Fruit fly (Drosophila melanogaster): ENCODE results near the gene Pdp.

Pdp gene

dm6 chrX:7700239-7700793 is 34.1 kb downstream of the Pdp start (continued):
- peak; percentile 96 for TF ChIP-seq CG9817 (tag; optimal IDR thresholded peaks at IDR 0.05)
- no peak for TF ChIP-seq Opbp (GFP tag; IDR thresholded peaks at IDR 0.05; ENCODE audit: partially characterized antibody)
- no peak for TF ChIP-seq prd (optimal IDR thresholded peaks at IDR 0.05)
- peak; percentile 96 for TF ChIP-seq prd (GFP tag; IDR thresholded peaks at IDR 0.05)
- TF ChIP-seq Lpt (GFP tag; optimal IDR thresholded peaks at IDR 0.05) = no peak
- TF ChIP-seq CG10543 (GFP tag; optimal IDR thresholded peaks at IDR 0.05) = peak; percentile 93
- peak; percentile 84 for TF ChIP-seq CG32767 (GFP tag; IDR thresholded peaks at IDR 0.05)
- TF ChIP-seq CG15514 (GFP tag; optimal IDR thresholded peaks at IDR 0.05) = peak; percentile 83
- peak; percentile 88 for TF ChIP-seq gt (GFP tag; IDR thresholded peaks at IDR 0.05)
- TF ChIP-seq CG8089 (GFP tag; optimal IDR thresholded peaks at IDR 0.05) = peak; percentile 86
- peak; percentile 95 for TF ChIP-seq CG10654 (GFP tag; optimal IDR thresholded peaks at IDR 0.05)
- peak; percentile 89 for TF ChIP-seq phol (tag; optimal IDR thresholded peaks at IDR 0.05)
- TF ChIP-seq CG10959 (GFP tag; IDR thresholded peaks at IDR 0.05) = peak; percentile 85
- peak; percentile 83 for TF ChIP-seq Atf3 (GFP tag; optimal IDR thresholded peaks at IDR 0.05)
- TF ChIP-seq CG3847 (GFP tag; IDR thresholded peaks at IDR 0.05) = peak; percentile 93
- TF ChIP-seq CG13624 (GFP tag; optimal IDR thresholded peaks at IDR 0.05) = peak; percentile 94
- TF ChIP-seq jing (GFP tag; optimal IDR thresholded peaks at IDR 0.05) = peak; percentile 89
- peak; percentile 84 for TF ChIP-seq CG31224 (GFP tag; IDR thresholded peaks at IDR 0.05)
- peak; percentile 93 for TF ChIP-seq tin (GFP tag; optimal IDR thresholded peaks at IDR 0.05)
- TF ChIP-seq ind (GFP tag; optimal IDR thresholded peaks at IDR 0.05) = peak; percentile 98
- TF ChIP-seq CG8359 (GFP tag; optimal IDR thresholded peaks at IDR 0.05; ENCODE audit: borderline replicate concordance) = peak; percentile 39
- TF ChIP-seq Dll (GFP tag; IDR thresholded peaks at IDR 0.05; ENCODE audit: partially characterized antibody) = no peak
- TF ChIP-seq mam (GFP tag; optimal IDR thresholded peaks at IDR 0.05) = peak; percentile 89
- TF ChIP-seq lola (GFP tag; optimal IDR thresholded peaks at IDR 0.05) = peak in 1 of 3 experiments; percentile 46
- peak; percentile 92 for TF ChIP-seq CG13424 (tag; optimal IDR thresholded peaks at IDR 0.05)
- peak; percentile 96 for TF ChIP-seq Ptx1 (GFP tag; IDR thresholded peaks at IDR 0.05)
- peak; percentile 84 for TF ChIP-seq Nf-YA (GFP tag; IDR thresholded peaks at IDR 0.05)
- peak; percentile 76 for TF ChIP-seq gsb-n (tag; optimal IDR thresholded peaks at IDR 0.05)
- peak; percentile 78 for TF ChIP-seq crc (GFP tag; optimal IDR thresholded peaks at IDR 0.05)
- TF ChIP-seq sima (GFP tag; optimal IDR thresholded peaks at IDR 0.05) = peak; percentile 24
- peak; percentile 90 for TF ChIP-seq eyg (GFP tag; optimal IDR thresholded peaks at IDR 0.05)
- TF ChIP-seq HLHmδ (GFP tag; optimal IDR thresholded peaks at IDR 0.05) = no peak
- peak; percentile 99 for TF ChIP-seq Med (GFP tag)
- peak; percentile 92 for TF ChIP-seq CoRest (tag; optimal IDR thresholded peaks at IDR 0.05)
- peak; percentile 95 for TF ChIP-seq dmrt99B (tag; optimal IDR thresholded peaks at IDR 0.05)
- no peak for TF ChIP-seq h (optimal IDR thresholded peaks at IDR 0.05)
- peak; percentile 85 for TF ChIP-seq Blimp-1 (GFP tag; optimal IDR thresholded peaks at IDR 0.05)
- peak; percentile 71 for TF ChIP-seq Side (GFP tag; optimal IDR thresholded peaks at IDR 0.05)
- TF ChIP-seq sens (GFP tag) = peak; percentile 94
- TF ChIP-seq ap (GFP tag; IDR thresholded peaks at IDR 0.05) = peak; percentile 85
- TF ChIP-seq bbx (GFP tag; IDR thresholded peaks at IDR 0.05; ENCODE audit: partially characterized antibody) = no peak
- TF ChIP-seq gce (GFP tag; IDR thresholded peaks at IDR 0.05) = peak; percentile 93
- peak; percentile 76 for TF ChIP-seq CG3838 (GFP tag; optimal IDR thresholded peaks at IDR 0.05)
- peak; percentile 93 for TF ChIP-seq CG11247 (GFP tag; IDR thresholded peaks at IDR 0.05)
- TF ChIP-seq fu2 (GFP tag; optimal IDR thresholded peaks at IDR 0.05) = peak; percentile 83
- TF ChIP-seq usp (GFP tag; optimal IDR thresholded peaks at IDR 0.05) = no peak
- no peak for TF ChIP-seq D (optimal IDR thresholded peaks at IDR 0.05)
- peak; percentile 82 for TF ChIP-seq D (GFP tag; optimal IDR thresholded peaks at IDR 0.05)
- peak; percentile 48 for TF ChIP-seq kay (GFP tag; optimal IDR thresholded peaks at IDR 0.05)
- TF ChIP-seq CG17829 (tag; optimal IDR thresholded peaks at IDR 0.05) = peak; percentile 87
- peak in 1 of 2 experiments; percentile 96 for TF ChIP-seq eve (GFP tag; optimal IDR thresholded peaks at IDR 0.05)
- TF ChIP-seq CG1792 (GFP tag; optimal IDR thresholded peaks at IDR 0.05) = peak; percentile 92
